Fruit fly (Drosophila melanogaster) whole organism, embryonic: ENCODE measurements around the gene CG13465.

Experiments used
- CG10431 ChIP-seq: fragments of 200-800 bp; sonication (Bioruptor generic); optimal IDR thresholded peaks from 3 replicates; lab custom pipeline; 2018; ENCODE audit warnings: missing biosample characterization, mild to moderate bottlenecking, missing genetic modification characterization
- CG10543 ChIP-seq: fragments of 200-800 bp; sonication (Bioruptor generic); optimal IDR thresholded peaks from 3 replicates; lab custom pipeline; 2017; ENCODE audit warnings: missing biosample characterization, mild to moderate bottlenecking, missing genetic modification characterization, moderate library complexity
- CG11093 ChIP-seq: fragments of 200-800 bp; sonication (Bioruptor generic); IDR thresholded peaks from 3 replicates; pipeline ENCODE4 v1.3.6; 2022; ENCODE audit warnings: missing biosample characterization, missing genetic modification characterization
- CG11696 ChIP-seq: fragments of 200-800 bp; sonication (Bioruptor generic); IDR thresholded peaks from 2 replicates; pipeline ENCODE4 v1.3.6; 2022; ENCODE audit warnings: missing biosample characterization, missing genetic modification characterization
- CG1233 ChIP-seq: fragments of 200-800 bp; sonication (Bioruptor generic); optimal IDR thresholded peaks from 4 replicates; lab custom pipeline; 2018; ENCODE audit warnings: missing biosample characterization, mild to moderate bottlenecking, missing genetic modification characterization
- CG15073 ChIP-seq: fragments of 200-800 bp; sonication (Bioruptor generic); optimal IDR thresholded peaks from 2 replicates; lab custom pipeline; 2016; ENCODE audit warnings: missing biosample characterization, missing genetic modification characterization
- CG15269 ChIP-seq: fragments of 200-800 bp; sonication (Bioruptor generic); optimal IDR thresholded peaks from 2 replicates; lab custom pipeline; 2018; ENCODE audit warnings: missing biosample characterization, mild to moderate bottlenecking, missing genetic modification characterization, moderate library complexity
- CG15696 ChIP-seq: fragments of 200-800 bp; sonication (Bioruptor generic); optimal IDR thresholded peaks from 2 replicates; lab custom pipeline; 2019; ENCODE audit warnings: missing biosample characterization, mild to moderate bottlenecking, missing genetic modification characterization, moderate library complexity
- CG16779 ChIP-seq: fragments of 200-800 bp; sonication (Bioruptor generic); IDR thresholded peaks from 2 replicates; pipeline ENCODE4 v1.3.6; 2022; ENCODE audit warnings: missing biosample characterization, missing genetic modification characterization
- CG18599 ChIP-seq: fragments of 200-800 bp; sonication (Bioruptor generic); optimal IDR thresholded peaks from 3 replicates; lab custom pipeline; 2017; ENCODE audit warnings: missing biosample characterization, missing genetic modification characterization, mild to moderate bottlenecking, moderate library complexity, missing genetic modification reagents
- CG18764 ChIP-seq: fragments of 200-800 bp; sonication (Bioruptor generic); optimal IDR thresholded peaks from 3 replicates; lab custom pipeline; 2016; ENCODE audit warnings: missing biosample characterization, missing genetic modification characterization
- CG32532 ChIP-seq: fragments of 200-800 bp; sonication (Bioruptor generic); IDR thresholded peaks from 2 replicates; pipeline ENCODE4 v1.3.6; 2022; ENCODE audit warnings: missing biosample characterization, missing genetic modification characterization
- CG32772 ChIP-seq: fragments of 200-800 bp; sonication (Bioruptor generic); IDR thresholded peaks from 2 replicates; pipeline ENCODE4 v1.3.6; 2022; ENCODE audit warnings: missing biosample characterization, missing genetic modification characterization
- CG33213 ChIP-seq: fragments of 200-800 bp; sonication (Bioruptor generic); optimal IDR thresholded peaks from 3 replicates; lab custom pipeline; 2016; ENCODE audit warnings: missing biosample characterization, missing genetic modification characterization
- CG3838 ChIP-seq: fragments of 200-800 bp; sonication (Bioruptor generic); optimal IDR thresholded peaks from 3 replicates; lab custom pipeline; 2016; ENCODE audit warnings: missing biosample characterization, missing genetic modification characterization
- CG7372 ChIP-seq: fragments of 200-800 bp; sonication (Bioruptor generic); IDR thresholded peaks from 2 replicates; pipeline ENCODE4 v1.3.6; 2022; ENCODE audit warnings: missing biosample characterization, missing genetic modification characterization
- CG8290 ChIP-seq, 3 experiments: fragments of 200-800 bp; sonication (Bioruptor generic); optimal IDR thresholded peaks; 2 replicates each; lab custom pipeline; 2016 to 2019; ENCODE audit warnings: missing biosample characterization in 3 of 3, missing genetic modification characterization in 3 of 3, mild to moderate bottlenecking in 2 of 3, moderate library complexity in 1 of 3
- CHES-1-like ChIP-seq: fragments of 200-800 bp; sonication (Bioruptor generic); optimal IDR thresholded peaks from 2 replicates; lab custom pipeline; 2016; ENCODE audit warnings: missing biosample characterization, missing genetic modification characterization
- D19A ChIP-seq: fragments of 200-800 bp; optimal IDR thresholded peaks from 3 replicates; lab custom pipeline; 2019; ENCODE audit warnings: missing biosample characterization, mild to moderate bottlenecking, missing genetic modification characterization, moderate library complexity
- Dbx ChIP-seq: fragments of 200-800 bp; sonication (Bioruptor generic); IDR thresholded peaks from 3 replicates; pipeline ENCODE4 v1.3.6; 2022; ENCODE audit warnings: missing biosample characterization, missing genetic modification characterization
- Fer2 ChIP-seq: fragments of 200-800 bp; sonication (Bioruptor generic); optimal IDR thresholded peaks from 2 replicates; lab custom pipeline; 2018; ENCODE audit warnings: missing biosample characterization, mild to moderate bottlenecking, missing genetic modification characterization, moderate library complexity
- H15 ChIP-seq: fragments of 200-800 bp; sonication (Bioruptor generic); IDR thresholded peaks from 3 replicates; pipeline ENCODE4 v1.3.6; 2022; ENCODE audit warnings: missing biosample characterization, missing genetic modification characterization
- H2.0 ChIP-seq: fragments of 200-800 bp; sonication (Bioruptor generic); IDR thresholded peaks from 2 replicates; pipeline ENCODE4 v1.3.6; 2022; ENCODE audit warnings: missing biosample characterization, missing genetic modification characterization
- Hr51 ChIP-seq, 2 experiments: fragments of 200-800 bp; sonication (Bioruptor generic); optimal IDR thresholded peaks; 2 replicates in 1 of 2; 3 replicates in 1 of 2; lab custom pipeline; 2016 to 2018; ENCODE audit warnings: missing biosample characterization in 2 of 2, missing genetic modification characterization in 2 of 2, mild to moderate bottlenecking in 1 of 2, moderate library complexity in 1 of 2
- Lhr ChIP-seq: fragments of 200-800 bp; sonication (Bioruptor generic); optimal IDR thresholded peaks from 3 replicates; lab custom pipeline; 2017; ENCODE audit warnings: mild to moderate bottlenecking, missing biosample characterization, missing genetic modification reagents, missing genetic modification characterization
- Med ChIP-seq: fragments of 200-800 bp; sonication (Bioruptor generic); peaks from one replicate; lab custom pipeline; 2016; ENCODE audit warnings: missing biosample characterization, missing genetic modification characterization, mild to moderate bottlenecking, inconsistent platforms, moderate library complexity
- NK7.1 ChIP-seq: fragments of 200-800 bp; sonication (Bioruptor generic); optimal IDR thresholded peaks from 3 replicates; lab custom pipeline; 2016; ENCODE audit warnings: missing biosample characterization, missing genetic modification characterization
- Rfx ChIP-seq: fragments of 200-800 bp; sonication (Bioruptor generic); IDR thresholded peaks from 2 replicates; pipeline ENCODE4 v1.3.6; 2022; ENCODE audit warnings: missing biosample characterization, missing genetic modification characterization
- Sox102F ChIP-seq: fragments of 200-800 bp; sonication (Bioruptor generic); optimal IDR thresholded peaks from 2 replicates; lab custom pipeline; 2018; ENCODE audit warnings: missing biosample characterization, mild to moderate bottlenecking, missing genetic modification characterization, moderate library complexity
- Xrp1 ChIP-seq: fragments of 200-800 bp; sonication (Bioruptor generic); IDR thresholded peaks from 2 replicates; pipeline ENCODE4 v1.3.6; 2022; ENCODE audit warnings: missing biosample characterization, missing genetic modification characterization
- ase ChIP-seq: fragments of 200-800 bp; sonication (Bioruptor generic); IDR thresholded peaks from 3 replicates; pipeline ENCODE4 v1.3.6; 2022; ENCODE audit warnings: missing biosample characterization, missing genetic modification characterization
- cas ChIP-seq: fragments of 200-800 bp; sonication (Bioruptor generic); IDR thresholded peaks from 2 replicates; pipeline ENCODE4 v1.3.6; 2022; ENCODE audit warnings: missing biosample characterization, missing genetic modification characterization
- chif ChIP-seq, 2 experiments: fragments of 200-800 bp; sonication (Bioruptor generic); optimal IDR thresholded peaks; 3 replicates each; lab custom pipeline; 2016; ENCODE audit warnings: missing biosample characterization in 2 of 2, missing genetic modification characterization in 2 of 2
- fd102C ChIP-seq: fragments of 200-800 bp; sonication (Bioruptor generic); optimal IDR thresholded peaks from 2 replicates; lab custom pipeline; 2018; ENCODE audit warnings: missing biosample characterization, mild to moderate bottlenecking, missing genetic modification characterization, moderate library complexity
- gfzf ChIP-seq: fragments of 200-800 bp; sonication (Bioruptor generic); optimal IDR thresholded peaks from 2 replicates; lab custom pipeline; 2016; ENCODE audit warnings: missing biosample characterization, mild to moderate bottlenecking, missing genetic modification characterization, moderate library complexity
- gro ChIP-seq: fragments of 200-800 bp; sonication (Bioruptor generic); optimal IDR thresholded peaks from 2 replicates; lab custom pipeline; 2016; ENCODE audit warnings: missing biosample characterization, missing genetic modification characterization
- gsb-n ChIP-seq: fragments of 200-800 bp; sonication (Bioruptor generic); optimal IDR thresholded peaks from 3 replicates; lab custom pipeline; 2018; ENCODE audit warnings: missing biosample characterization, mild to moderate bottlenecking, missing genetic modification characterization
- hb ChIP-seq: fragments of 200-800 bp; sonication (Bioruptor generic); IDR thresholded peaks from 3 replicates; pipeline ENCODE4 v1.3.6; 2022; ENCODE audit warnings: missing biosample characterization, missing genetic modification characterization; ENCODE audit not compliant: partially characterized antibody
- kay ChIP-seq: fragments of 200-800 bp; sonication (Bioruptor generic); optimal IDR thresholded peaks from 2 replicates; lab custom pipeline; 2016; ENCODE audit warnings: missing biosample characterization, missing genetic modification characterization
- ken ChIP-seq: fragments of 200-800 bp; sonication (Bioruptor generic); IDR thresholded peaks from 3 replicates; pipeline ENCODE4 v1.3.6; 2022; ENCODE audit warnings: missing biosample characterization, missing genetic modification characterization
- odd ChIP-seq: fragments of 200-800 bp; sonication (Bioruptor generic); optimal IDR thresholded peaks from 2 replicates; lab custom pipeline; 2017; ENCODE audit warnings: missing biosample characterization, mild to moderate bottlenecking, missing genetic modification characterization
- peb ChIP-seq: fragments of 200-800 bp; sonication (Bioruptor generic); IDR thresholded peaks from 2 replicates; pipeline ENCODE4 v1.3.6; 2022; ENCODE audit warnings: missing biosample characterization, missing genetic modification characterization
- pfk ChIP-seq: fragments of 200-800 bp; sonication (Bioruptor generic); optimal IDR thresholded peaks from 2 replicates; lab custom pipeline; 2018; ENCODE audit warnings: missing biosample characterization, mild to moderate bottlenecking, missing genetic modification characterization, moderate library complexity
- prd ChIP-seq, 3 experiments: fragments of >200 bp in 2 of 3; fragments of 200-800 bp in 1 of 3; sonication (Bioruptor generic) in 1 of 3; optimal IDR thresholded peaks in 2 of 3; IDR thresholded peaks in 1 of 3; 2 replicates in 2 of 3; 3 replicates in 1 of 3; pipeline versions ENCODE4 v1.3.6 to Lab custom; 2017 to 2022; ENCODE audit warnings: missing biosample characterization in 1 of 3, missing genetic modification characterization in 1 of 3
- repo ChIP-seq: fragments of 200-800 bp; sonication (Bioruptor generic); optimal IDR thresholded peaks from 2 replicates; lab custom pipeline; 2016; ENCODE audit warnings: missing biosample characterization, missing genetic modification characterization
- sens ChIP-seq: fragments of 200-800 bp; sonication (Bioruptor generic); peaks from one replicate; lab custom pipeline; 2016; ENCODE audit warnings: missing biosample characterization, missing genetic modification characterization
- tap ChIP-seq: fragments of 200-800 bp; optimal IDR thresholded peaks from 3 replicates; lab custom pipeline; 2019; ENCODE audit warnings: missing biosample characterization, mild to moderate bottlenecking, missing genetic modification characterization, moderate library complexity
- trh ChIP-seq: fragments of 200-800 bp; sonication (Bioruptor generic); optimal IDR thresholded peaks from 2 replicates; lab custom pipeline; 2016; ENCODE audit warnings: missing biosample characterization, missing genetic modification characterization
- twi ChIP-seq: fragments of 200-800 bp; optimal IDR thresholded peaks from 2 replicates; lab custom pipeline; 2019; ENCODE audit warnings: missing biosample characterization, mild to moderate bottlenecking, missing genetic modification characterization, moderate library complexity

The CG13465 gene

DNA sequence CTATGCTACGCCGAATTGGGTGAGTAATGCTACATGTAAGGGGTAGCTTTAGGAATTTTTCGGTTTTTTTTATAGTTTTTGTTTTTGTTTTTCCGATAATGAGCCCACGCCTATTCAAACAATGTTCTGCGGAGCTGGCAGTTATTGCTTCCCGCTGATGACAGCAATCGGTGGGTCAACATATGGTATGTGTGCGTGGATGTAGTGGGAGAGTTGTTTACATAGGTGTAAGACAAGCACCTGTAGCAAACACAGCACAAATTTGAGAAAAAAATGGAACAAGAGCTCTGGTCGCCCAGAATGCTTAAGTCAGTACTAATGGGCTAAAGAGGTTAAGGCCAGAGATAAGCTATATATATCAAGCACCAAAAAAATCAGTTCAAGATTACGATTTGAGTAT, 44.1 kb upstream of the CG13465 start (continued):
- TF ChIP-seq Xrp1 (GFP tag; lab: Robert Waterston, UW) (peak; percentile 40), CG18764 (no peak), Rfx (GFP tag; lab: Robert Waterston, UW) (no peak), CG10431 (GFP tag; lab: Kevin White, UChicago) (no peak), sens (GFP tag; lab: Kevin White, UChicago) (peak; percentile 76), gro (GFP tag; lab: Kevin White, UChicago) (no peak), twi (tag; lab: Kevin White, UChicago) (peak; percentile 81), hb (no peak), CG15696 (tag; lab: Kevin White, UChicago) (no peak), gfzf (GFP tag; lab: Kevin White, UChicago) (no peak), pfk (no peak), prd (optimal IDR thresholded peaks at IDR 0.05; lab: Kevin White, UChicago) (no peak), prd (GFP tag; IDR thresholded peaks at IDR 0.05; lab: Robert Waterston, UW) (no peak), CG33213 (no peak), chif (GFP tag; optimal IDR thresholded peaks at IDR 0.05; lab: Kevin White, UChicago) (no peak), Lhr (GFP tag; lab: Kevin White, UChicago) (no peak), CG15269 (tag; lab: Kevin White, UChicago) (no peak), CG15073 (GFP tag; lab: Kevin White, UChicago) (no peak), Sox102F (GFP tag; lab: Kevin White, UChicago) (no peak), repo (no peak), CG3838 (GFP tag; lab: Kevin White, UChicago) (no peak), CHES-1-like (GFP tag; lab: Kevin White, UChicago) (no peak), fd102C (GFP tag; lab: Kevin White, UChicago) (peak; percentile 46), Fer2 (tag; lab: Kevin White, UChicago) (no peak), gsb-n (no peak), D19A (tag; lab: Kevin White, UChicago) (no peak), CG11093 (no peak), trh (GFP tag; lab: Kevin White, UChicago) (no peak), H2.0 (no peak), CG8290 (GFP tag; optimal IDR thresholded peaks at IDR 0.05; lab: Kevin White, UChicago) (no peak), CG8290 (tag; optimal IDR thresholded peaks at IDR 0.05; lab: Kevin White, UChicago) (peak in 1 of 2 experiments; percentile 8), CG16779 (GFP tag; lab: Robert Waterston, UW) (no peak), tap (tag; lab: Kevin White, UChicago) (no peak), cas (no peak), CG10543 (no peak), peb (no peak), CG18599 (GFP tag; lab: Kevin White, UChicago) (peak; percentile 10), CG1233 (GFP tag; lab: Kevin White, UChicago) (peak; percentile 2), ken (GFP tag; lab: Robert Waterston, UW) (no peak), CG7372 (no peak), H15 (no peak), kay (GFP tag; lab: Kevin White, UChicago) (no peak), Dbx (peak; percentile 12; the same call in 1 of the 3 replicates), CG32772 (peak; percentile 45; the same call in 1 of the 2 replicates), NK7.1 (GFP tag; lab: Kevin White, UChicago) (no peak), Hr51 (GFP tag; optimal IDR thresholded peaks at IDR 0.05; lab: Kevin White, UChicago) (no peak), CG11696 (GFP tag; lab: Robert Waterston, UW) (no peak), odd (GFP tag; lab: Kevin White, UChicago) (no peak), CG32532 (GFP tag; lab: Robert Waterston, UW) (no peak), ase (GFP tag; lab: Robert Waterston, UW) (no peak), Med (GFP tag; lab: Kevin White, UChicago) (peak; percentile 68)
